Worm (Caenorhabditis elegans): Measurements from ENCODE around the gene Y71G10AR.4.

Y71G10AR.4 gene

DNA sequence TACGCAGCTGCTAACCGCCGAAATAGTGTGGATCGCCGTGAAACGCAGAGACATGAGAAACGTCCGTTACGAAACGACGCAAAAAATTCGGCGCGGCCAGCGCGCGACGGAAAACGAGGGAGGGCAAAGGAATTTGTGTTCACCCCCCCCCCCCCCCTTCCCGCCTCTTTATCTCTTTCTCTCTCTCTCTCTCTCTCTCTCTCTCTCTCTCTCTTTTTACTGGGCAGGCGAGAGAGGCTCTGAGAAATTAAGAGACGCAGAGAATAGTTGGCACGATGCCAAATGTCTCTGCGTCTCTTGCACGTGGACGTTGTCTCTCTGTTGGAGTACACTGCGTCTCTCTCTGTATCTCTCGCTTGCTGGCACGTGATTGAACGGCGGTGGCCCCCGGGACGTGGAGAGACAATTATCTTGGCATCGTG, 20.5 kb downstream of the Y71G10AR.4 start (continued):
- TF ChIP-seq fax-1 (tag; optimal IDR thresholded peaks at IDR 0.05): no peak
- no peak for TF ChIP-seq tbx-7 (tag; optimal IDR thresholded peaks at IDR 0.05)
- no peak for TF ChIP-seq ceh-48 (tag; optimal IDR thresholded peaks at IDR 0.05)
- TF ChIP-seq ceh-45 (GFP tag; IDR thresholded peaks at IDR 0.05): no peak
- TF ChIP-seq dve-1 (tag; optimal IDR thresholded peaks at IDR 0.05): peak; percentile 74
- TF ChIP-seq sdc-2 (tag; optimal IDR thresholded peaks at IDR 0.05): no peak
- TF ChIP-seq ama-1 (optimal IDR thresholded peaks at IDR 0.05): no peak
- peak; percentile 89 for TF ChIP-seq ceh-31 (tag; optimal IDR thresholded peaks at IDR 0.05)
- TF ChIP-seq npax-4 (tag; optimal IDR thresholded peaks at IDR 0.05): no peak
- no peak for TF ChIP-seq ttx-3 (tag; optimal IDR thresholded peaks at IDR 0.05)
- TF ChIP-seq rnt-1 (tag; optimal IDR thresholded peaks at IDR 0.05): peak; percentile 69
- TF ChIP-seq pha-2 (tag; optimal IDR thresholded peaks at IDR 0.05): peak; percentile 43
- TF ChIP-seq gmeb-2 (tag; optimal IDR thresholded peaks at IDR 0.05): peak; percentile 17
- peak; percentile 27 for TF ChIP-seq eyg-1 (tag; optimal IDR thresholded peaks at IDR 0.05)
- TF ChIP-seq sox-2 (GFP tag; IDR thresholded peaks at IDR 0.05): no peak
- TF ChIP-seq syd-9 (tag; optimal IDR thresholded peaks at IDR 0.05): no peak
- TF ChIP-seq ahr-1 (tag; optimal IDR thresholded peaks at IDR 0.05): no peak
- TF ChIP-seq C38D4.7 (GFP tag; optimal IDR thresholded peaks at IDR 0.05): no peak
- TF ChIP-seq K09A11.1 (tag; optimal IDR thresholded peaks at IDR 0.05; ENCODE audit: insufficient read depth): peak; percentile 20

DNA sequence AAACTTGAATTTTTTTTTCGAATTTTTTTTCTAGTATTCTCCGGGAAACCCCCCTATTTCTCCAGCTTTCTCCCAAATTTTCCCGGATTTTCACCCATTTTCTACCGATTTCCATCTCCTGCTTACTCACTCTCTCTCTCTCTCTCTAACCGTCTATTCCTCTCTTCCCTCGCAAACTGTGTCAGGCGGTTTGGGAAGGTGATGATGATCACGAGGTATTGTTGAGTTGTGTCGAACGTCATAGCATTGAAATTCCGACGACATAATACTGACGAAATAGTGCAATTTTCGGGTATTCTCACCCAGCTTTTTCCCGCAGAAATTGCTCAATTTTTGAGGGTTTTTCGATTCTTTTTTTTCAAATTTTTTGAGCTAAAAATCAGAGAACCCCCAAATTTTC, 21.3 kb downstream of the Y71G10AR.4 start:
- TF ChIP-seq ceh-9 (tag; optimal IDR thresholded peaks at IDR 0.05) (no peak), hlh-30 (tag; optimal IDR thresholded peaks at IDR 0.05; ENCODE audit: insufficient read depth) (peak; percentile 69)

DNA sequence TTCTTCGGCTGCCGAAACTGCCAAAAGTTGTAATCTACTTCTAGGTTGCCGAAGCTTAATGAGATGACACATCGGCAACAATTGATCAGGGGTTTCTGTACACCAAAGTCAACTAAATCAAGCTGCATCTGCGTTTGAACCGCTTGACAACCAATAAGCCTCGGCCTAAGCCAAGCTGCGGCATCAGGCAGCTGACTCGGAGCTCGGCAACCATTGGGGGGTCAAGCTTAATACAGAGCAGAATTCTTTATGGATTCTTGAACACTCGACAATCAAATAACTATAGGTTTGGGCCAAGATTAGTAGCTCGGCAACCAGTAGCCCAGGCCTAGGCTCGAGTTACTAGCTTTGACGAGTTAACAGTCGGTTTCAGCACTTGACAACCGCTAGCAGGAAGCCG, 22.1 kb downstream of the Y71G10AR.4 start:
- TF ChIP-seq T23F11.4 (GFP tag; optimal IDR thresholded peaks at IDR 0.05): no peak
- no peak for TF ChIP-seq sdc-2 (tag; optimal IDR thresholded peaks at IDR 0.05)
- TF ChIP-seq C08G9.2 (tag; optimal IDR thresholded peaks at IDR 0.05): no peak
- TF ChIP-seq pros-1 (tag; optimal IDR thresholded peaks at IDR 0.05): no peak
- TF ChIP-seq hlh-15 (tag; optimal IDR thresholded peaks at IDR 0.05): no peak
- no peak for TF ChIP-seq ceh-19 (GFP tag; optimal IDR thresholded peaks at IDR 0.05)
- TF ChIP-seq pha-2 (tag; optimal IDR thresholded peaks at IDR 0.05): no peak
- TF ChIP-seq ztf-16 (tag; optimal IDR thresholded peaks at IDR 0.05): no peak
- no peak for TF ChIP-seq fkh-10 (GFP tag; optimal IDR thresholded peaks at IDR 0.05)
- TF ChIP-seq pat-9 (tag; optimal IDR thresholded peaks at IDR 0.05): no peak
- TF ChIP-seq dve-1 (tag; optimal IDR thresholded peaks at IDR 0.05): no peak
- TF ChIP-seq hlh-6 (tag; optimal IDR thresholded peaks at IDR 0.05): no peak
- TF ChIP-seq ceh-9 (tag; optimal IDR thresholded peaks at IDR 0.05): no peak
- TF ChIP-seq tbx-2 (tag; optimal IDR thresholded peaks at IDR 0.05): no peak
- TF ChIP-seq hlh-8 (tag; optimal IDR thresholded peaks at IDR 0.05): no peak
- TF ChIP-seq ceh-48 (tag; optimal IDR thresholded peaks at IDR 0.05): no peak
- no peak for TF ChIP-seq K09A11.1 (tag; optimal IDR thresholded peaks at IDR 0.05; ENCODE audit: insufficient read depth)
- no peak for TF ChIP-seq sox-4 (tag; optimal IDR thresholded peaks at IDR 0.05)
- no peak for TF ChIP-seq unc-55 (GFP tag; optimal IDR thresholded peaks at IDR 0.05)
- TF ChIP-seq ceh-30 (tag; optimal IDR thresholded peaks at IDR 0.05): no peak

DNA sequence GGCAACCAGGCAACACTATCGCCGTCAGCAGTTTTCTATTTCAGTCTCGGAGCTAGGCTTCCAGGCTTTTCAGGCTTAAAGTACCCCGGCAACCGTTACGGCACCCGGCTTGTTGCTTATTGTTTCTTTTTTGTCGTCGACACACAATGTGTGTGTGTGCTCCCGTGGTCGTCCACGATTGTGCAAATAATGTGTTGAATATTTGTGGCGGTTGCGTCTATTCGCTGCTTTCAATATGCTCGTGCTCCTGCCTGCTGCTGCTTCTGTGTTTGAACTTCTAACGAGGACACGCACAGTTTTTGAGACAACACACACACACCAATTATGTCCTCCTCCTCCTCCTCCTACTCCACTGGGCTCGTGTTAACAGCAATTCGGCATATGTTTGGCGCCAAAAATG, 22.5 kb downstream of the Y71G10AR.4 start:
- TF ChIP-seq sdc-2 (tag; optimal IDR thresholded peaks at IDR 0.05) (no peak), pha-4 (tag; optimal IDR thresholded peaks at IDR 0.05) (no peak), elt-4 (tag; optimal IDR thresholded peaks at IDR 0.05) (no peak), pax-1 (tag; optimal IDR thresholded peaks at IDR 0.05) (no peak), ceh-18 (tag; optimal IDR thresholded peaks at IDR 0.05) (peak; percentile 8), ceh-34 (tag; optimal IDR thresholded peaks at IDR 0.05) (no peak)

Data from whole organism, late embryonic.